Worm (Caenorhabditis elegans): ENCODE data around the gene C09F5.3.

C09F5.3 gene

DNA sequence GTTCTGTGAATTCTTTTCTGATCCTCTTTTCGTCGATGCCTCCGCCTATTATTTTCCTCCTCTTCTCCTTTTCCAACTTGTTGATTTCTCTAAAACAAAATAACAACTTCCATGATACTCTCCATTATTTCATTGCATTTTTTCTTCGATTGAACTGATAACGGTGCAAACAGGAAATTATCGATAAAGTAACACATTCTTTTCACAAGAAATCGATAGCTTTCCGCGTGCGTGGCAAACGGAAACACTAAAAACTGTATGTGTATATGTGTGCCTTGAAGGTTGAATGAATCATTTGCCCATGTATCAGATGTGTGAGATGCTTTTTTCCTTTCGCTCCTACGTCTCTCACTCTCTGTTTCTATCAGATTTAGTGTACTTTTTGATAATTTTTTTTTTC is 13.5 kb downstream of the C09F5.3 start:
- TF ChIP-seq pes-1 (GFP tag; IDR thresholded peaks at IDR 0.05): no peak

DNA sequence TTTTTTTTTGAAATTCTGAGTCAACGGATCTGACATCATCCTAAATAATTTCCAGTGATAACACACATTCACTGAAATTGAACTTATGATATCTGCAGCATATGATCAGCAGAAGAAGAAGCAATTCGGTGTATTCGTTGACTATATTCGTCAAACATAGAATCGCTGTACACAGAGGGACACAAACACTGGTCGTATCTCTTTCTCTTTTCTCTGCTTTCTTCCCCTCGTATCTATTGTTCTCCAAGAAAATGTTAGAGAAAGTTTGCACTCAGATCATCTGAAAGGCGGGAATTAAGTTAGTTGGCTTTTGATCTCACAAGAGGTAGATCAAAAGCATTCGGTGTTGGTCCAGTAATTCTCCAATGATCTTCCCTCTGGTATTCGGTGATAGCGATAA is 14.5 kb downstream of the C09F5.3 start:
- TF ChIP-seq B0310.2 (tag; optimal IDR thresholded peaks at IDR 0.05): no peak

- TF ChIP-seq hnd-1 (tag; optimal IDR thresholded peaks at IDR 0.05): no peak
- TF ChIP-seq tbx-11 (GFP tag; IDR thresholded peaks at IDR 0.05): no peak
- TF ChIP-seq sea-1 (GFP tag; conservative IDR thresholded peaks at IDR 0.05): no peak
These were observed 15.1 kb downstream of the C09F5.3 start for ce11 chrIII:649935-650334.

DNA sequence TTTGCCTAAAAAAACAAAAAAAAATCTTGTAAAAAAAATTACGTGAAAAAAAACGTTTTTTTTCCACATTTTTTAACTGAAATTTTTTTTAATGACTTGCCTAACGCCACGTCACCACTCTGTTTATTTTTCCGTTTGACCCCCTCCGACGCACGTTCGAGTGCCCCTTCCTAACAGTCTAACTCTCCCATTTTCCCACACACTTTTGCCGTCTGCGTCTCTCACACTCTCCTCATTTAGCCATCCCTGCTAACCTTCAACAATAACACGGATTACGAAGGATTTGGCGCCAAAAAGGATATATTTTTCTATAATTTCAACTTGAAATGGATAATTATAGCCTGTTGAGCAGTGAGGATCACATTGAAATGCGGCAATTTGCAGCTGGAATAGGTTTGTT is 17.8 kb downstream of the C09F5.3 start:
- TF ChIP-seq F13C5.2 (tag; optimal IDR thresholded peaks at IDR 0.05): no peak

DNA sequence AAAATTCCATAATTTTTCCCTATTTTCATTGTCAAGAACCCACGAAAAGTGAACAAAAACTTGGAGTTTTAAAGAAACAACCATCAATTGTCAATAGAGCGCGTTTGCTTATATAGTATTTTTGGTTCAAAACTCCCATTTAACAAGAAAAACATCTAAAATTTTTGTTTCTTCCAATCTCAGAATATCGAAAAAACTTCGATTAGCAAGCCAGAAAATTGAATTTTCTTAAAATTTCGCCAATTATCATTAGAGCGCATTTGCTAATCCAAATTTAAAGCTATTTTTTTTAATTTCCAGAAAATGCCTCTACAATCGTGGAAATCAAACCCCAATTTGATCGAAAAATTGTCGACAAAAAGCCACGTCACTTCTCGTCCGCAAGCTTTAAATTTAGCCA is 18.6 kb downstream of the C09F5.3 start, which contains the start of gene orai-1:
Gene orai-1 (plus strand): TSS at position 301 of the 400 bp plus-strand sequence.
- TF ChIP-seq hmbx-1 (tag; optimal IDR thresholded peaks at IDR 0.05) (no peak), sea-1 (GFP tag; conservative IDR thresholded peaks at IDR 0.05) (no peak), ceh-36 (tag; optimal IDR thresholded peaks at IDR 0.05) (no peak), aly-1 (tag; optimal IDR thresholded peaks at IDR 0.05) (no peak), flt-1 (GFP tag; IDR thresholded peaks at IDR 0.05) (no peak), ceh-13 (GFP tag; optimal IDR thresholded peaks at IDR 0.05) (no peak), tbx-37 (GFP tag; conservative IDR thresholded peaks at IDR 0.05) (no peak), hmg-4 (GFP tag; optimal IDR thresholded peaks at IDR 0.05) (no peak), pes-1 (GFP tag; IDR thresholded peaks at IDR 0.05) (no peak), scrt-1 (GFP tag; IDR thresholded peaks at IDR 0.05) (no peak), ama-1 (optimal IDR thresholded peaks at IDR 0.05) (no peak), F13C5.2 (tag; optimal IDR thresholded peaks at IDR 0.05) (no peak), B0310.2 (tag; optimal IDR thresholded peaks at IDR 0.05) (no peak)

DNA sequence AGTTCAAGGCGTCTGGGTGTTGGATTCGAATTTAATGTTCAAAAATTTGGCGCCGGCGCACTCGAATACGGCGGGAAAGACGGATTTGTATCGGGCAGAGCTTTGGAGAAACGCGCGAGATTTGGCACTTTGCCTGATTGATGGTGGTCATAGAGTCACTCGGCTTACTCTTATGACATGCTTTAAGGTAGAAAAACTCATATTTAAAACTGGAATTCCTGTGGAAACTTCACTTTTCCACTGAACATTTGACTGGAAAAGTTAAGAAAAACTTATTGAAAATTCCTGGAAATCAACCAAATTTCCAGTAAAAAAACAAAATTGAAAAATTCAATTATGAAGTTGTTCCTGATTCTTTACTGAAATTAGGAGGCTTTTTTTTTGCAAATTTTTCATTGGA is 20.4 kb downstream of the C09F5.3 start:
- no peak for TF ChIP-seq tra-4 (tag; optimal IDR thresholded peaks at IDR 0.05)
- TF ChIP-seq tbx-11 (GFP tag; IDR thresholded peaks at IDR 0.05): no peak
- no peak for TF ChIP-seq sea-1 (GFP tag; conservative IDR thresholded peaks at IDR 0.05)
- no peak for TF ChIP-seq pes-1 (GFP tag; IDR thresholded peaks at IDR 0.05)

DNA sequence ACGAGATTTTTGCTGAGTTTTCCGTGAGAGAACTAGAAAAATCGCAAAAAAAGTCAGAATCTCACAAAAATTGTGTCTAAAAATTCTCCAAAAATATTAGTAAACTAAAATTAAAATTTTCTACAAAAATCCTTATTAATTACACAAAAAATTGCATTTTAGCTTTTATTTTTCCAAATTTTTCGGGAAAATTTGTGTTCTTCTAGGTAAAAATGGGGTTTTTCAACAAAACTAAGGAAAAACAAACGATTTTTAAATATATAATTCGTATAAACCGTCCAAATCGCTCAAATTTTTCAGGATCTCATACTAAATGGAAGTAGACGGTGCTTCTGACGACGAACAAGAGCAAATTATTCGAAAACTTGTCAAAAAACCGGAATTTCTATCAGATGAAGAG is 23.3 kb downstream of the C09F5.3 start, which contains the start of gene W06E11.1:
Gene W06E11.1 (plus strand): TSS at position 301 of the 400 bp plus-strand sequence.
- TF ChIP-seq scrt-1 (GFP tag; IDR thresholded peaks at IDR 0.05) (no peak), hmg-4 (GFP tag; optimal IDR thresholded peaks at IDR 0.05) (no peak), ama-1 (optimal IDR thresholded peaks at IDR 0.05) (no peak), flt-1 (GFP tag; IDR thresholded peaks at IDR 0.05) (no peak), pes-1 (GFP tag; IDR thresholded peaks at IDR 0.05) (no peak), tra-4 (tag; optimal IDR thresholded peaks at IDR 0.05) (no peak), F13C5.2 (tag; optimal IDR thresholded peaks at IDR 0.05) (no peak), aly-1 (tag; optimal IDR thresholded peaks at IDR 0.05) (no peak), sea-1 (GFP tag; conservative IDR thresholded peaks at IDR 0.05) (no peak), ceh-13 (GFP tag; optimal IDR thresholded peaks at IDR 0.05) (no peak), ceh-36 (tag; optimal IDR thresholded peaks at IDR 0.05) (no peak), tbx-37 (GFP tag; conservative IDR thresholded peaks at IDR 0.05) (no peak), B0310.2 (tag; optimal IDR thresholded peaks at IDR 0.05) (no peak), hnd-1 (tag; optimal IDR thresholded peaks at IDR 0.05) (no peak), ets-7 (tag; optimal IDR thresholded peaks at IDR 0.05) (no peak), hmbx-1 (tag; optimal IDR thresholded peaks at IDR 0.05) (no peak)

ce11 chrIII:640198-640803 is 24.8 kb downstream of the C09F5.3 start, which contains the start of the genes tag-266 and tag-267:
Gene tag-266, minus strand, starts transcription at chrIII:640226.
Gene tag-267, plus strand, starts transcription at chrIII:640790.
- TF ChIP-seq tbx-37 (GFP tag; conservative IDR thresholded peaks at IDR 0.05) (peak; percentile 58), flt-1 (GFP tag; IDR thresholded peaks at IDR 0.05) (peak; percentile 35; the same call in 1 of the 2 replicates), scrt-1 (GFP tag; IDR thresholded peaks at IDR 0.05) (no peak), ama-1 (optimal IDR thresholded peaks at IDR 0.05) (no peak), ceh-36 (tag; optimal IDR thresholded peaks at IDR 0.05) (no peak), F13C5.2 (tag; optimal IDR thresholded peaks at IDR 0.05) (peak; percentile 87), pes-1 (GFP tag; IDR thresholded peaks at IDR 0.05) (peak; percentile 78), hmbx-1 (tag; optimal IDR thresholded peaks at IDR 0.05) (peak; percentile 56), sea-1 (GFP tag; conservative IDR thresholded peaks at IDR 0.05) (no peak), tra-4 (tag; optimal IDR thresholded peaks at IDR 0.05) (peak; percentile 18), B0310.2 (tag; optimal IDR thresholded peaks at IDR 0.05) (peak; percentile 59), hnd-1 (tag; optimal IDR thresholded peaks at IDR 0.05) (peak; percentile 63), ceh-13 (GFP tag; optimal IDR thresholded peaks at IDR 0.05) (peak; percentile 40), hmg-4 (GFP tag; optimal IDR thresholded peaks at IDR 0.05) (no peak), ets-7 (tag; optimal IDR thresholded peaks at IDR 0.05) (no peak), aly-1 (tag; optimal IDR thresholded peaks at IDR 0.05) (no peak), tbx-11 (GFP tag; IDR thresholded peaks at IDR 0.05) (peak; percentile 71)

DNA sequence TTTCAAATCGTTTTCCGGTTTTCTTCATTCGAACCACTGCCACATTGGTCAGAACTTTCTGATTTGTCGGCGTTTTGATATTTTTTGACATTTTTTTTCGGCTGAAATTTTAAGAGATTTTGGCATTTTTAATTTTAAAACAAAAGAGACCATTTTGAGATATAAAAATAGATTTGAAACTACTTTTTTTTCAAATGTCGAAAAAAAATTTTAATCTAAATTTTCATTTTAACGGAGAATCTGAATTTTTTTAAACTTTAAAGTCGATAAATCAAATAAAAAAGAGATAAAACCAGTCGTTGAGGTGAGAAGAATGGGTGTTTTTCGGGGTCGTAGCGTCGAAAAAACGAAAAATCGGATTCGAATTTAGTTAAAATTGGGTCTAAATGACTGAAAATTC is 26.7 kb downstream of the C09F5.3 start, which contains the start of gene sbds-1:
Gene sbds-1 (minus strand): TSS at position 101 of the 400 bp plus-strand sequence.
- no peak for TF ChIP-seq tra-4 (tag; optimal IDR thresholded peaks at IDR 0.05)
- TF ChIP-seq flt-1 (GFP tag; IDR thresholded peaks at IDR 0.05): no peak
- TF ChIP-seq hmbx-1 (tag; optimal IDR thresholded peaks at IDR 0.05): no peak
- TF ChIP-seq ama-1 (optimal IDR thresholded peaks at IDR 0.05): no peak
- no peak for TF ChIP-seq tbx-11 (GFP tag; IDR thresholded peaks at IDR 0.05)

Data from whole organism, early embryonic.